Worm (Caenorhabditis elegans) whole organism, L3 larva: ENCODE data around the gene fbxa-181.

Source experiments
- ama-1 ChIP-seq: fragments of 150-350 bp; optimal IDR thresholded peaks from 2 replicates; lab custom pipeline; 2018
- ceh-82 ChIP-seq: fragments of 150-350 bp; optimal IDR thresholded peaks from 2 replicates; lab custom pipeline; 2014; ENCODE audit warnings: missing biosample characterization, missing genetic modification characterization
- ceh-9 ChIP-seq: sonication (generic microtip); optimal IDR thresholded peaks from 2 replicates; lab custom pipeline; 2018; ENCODE audit warnings: missing biosample characterization, missing genetic modification characterization
- daf-12 ChIP-seq: fragments of 150-350 bp; optimal IDR thresholded peaks from 2 replicates; lab custom pipeline; 2014; ENCODE audit warnings: missing biosample characterization, missing genetic modification reagents, missing genetic modification characterization
- egl-27 ChIP-seq: sonication (generic microtip); optimal IDR thresholded peaks from 4 replicates; lab custom pipeline; 2017; ENCODE audit warnings: missing biosample characterization, missing genetic modification reagents, missing genetic modification characterization
- elt-3 ChIP-seq, 3 experiments: fragments of 150-350 bp in 1 of 3; sonication (generic microtip) in 2 of 3; optimal IDR thresholded peaks; 2 replicates in 2 of 3; 4 replicates in 1 of 3; lab custom pipeline; 2014 to 2017; ENCODE audit warnings: missing biosample characterization in 3 of 3, missing genetic modification characterization in 3 of 3
- nhr-11 ChIP-seq: fragments of 150-350 bp; optimal IDR thresholded peaks from 2 replicates; lab custom pipeline; 2014; ENCODE audit warnings: missing biosample characterization, missing genetic modification characterization
- nhr-76 ChIP-seq: fragments of 150-350 bp; sonication (generic microtip); optimal IDR thresholded peaks from 5 replicates; lab custom pipeline; 2014; ENCODE audit warnings: missing biosample characterization, missing genetic modification characterization
- snpc-4 ChIP-seq: fragments of 150-350 bp; optimal IDR thresholded peaks from 2 replicates; lab custom pipeline; 2014; ENCODE audit warnings: missing biosample characterization, missing genetic modification characterization
- tbx-2 ChIP-seq: sonication (generic microtip); optimal IDR thresholded peaks from 2 replicates; lab custom pipeline; 2016; ENCODE audit warnings: mild to moderate bottlenecking, missing genetic modification characterization, missing compliant biosample characterization

DNA sequence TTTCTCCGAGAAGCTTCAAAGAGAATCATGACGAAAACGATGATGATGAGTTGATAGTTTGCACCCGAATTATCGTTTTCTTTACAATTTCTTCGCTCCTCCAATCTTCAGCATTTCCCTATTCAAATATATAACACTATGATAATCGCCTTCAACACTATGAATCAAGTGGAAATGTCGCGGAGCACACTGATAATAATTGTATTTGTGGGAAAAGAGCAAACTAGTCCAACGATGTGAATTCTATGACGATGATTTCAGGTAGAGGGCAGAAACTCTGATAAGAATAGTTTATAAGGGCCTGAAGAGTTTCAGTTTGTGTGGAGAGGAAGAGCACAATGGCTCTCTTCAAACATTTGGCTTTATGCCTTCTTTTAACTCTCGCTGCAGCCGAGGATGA, 9.1 kb upstream of the fbxa-181 start, which contains the start of gene T01D3.6:
- no peak for TF ChIP-seq tbx-2 (tag; lab: Kevin White, UChicago)
- TF ChIP-seq daf-12: no peak
- no peak for TF ChIP-seq snpc-4 (tag; lab: Kevin White, UChicago)
- no peak for TF ChIP-seq ama-1 (lab: Kevin White, UChicago)
- no peak for TF ChIP-seq ceh-9 (tag; lab: Kevin White, UChicago)
- no peak for TF ChIP-seq elt-3 (tag; optimal IDR thresholded peaks at IDR 0.05; lab: Kevin White, UChicago)
- TF ChIP-seq egl-27: no peak
- TF ChIP-seq ceh-82: no peak
- no peak for TF ChIP-seq nhr-11 (tag; lab: Kevin White, UChicago)
- no peak for TF ChIP-seq nhr-76 (tag; lab: Kevin White, UChicago)
